Worm (Caenorhabditis elegans) whole organism, early embryonic: ENCODE data around the gene ddr-2.

Source experiments
- B0310.2 ChIP-seq: sonication (generic microtip); optimal IDR thresholded peaks from 2 replicates; lab custom pipeline; 2016; ENCODE audit warnings: mild to moderate bottlenecking, missing genetic modification characterization, missing compliant biosample characterization
- F13C5.2 ChIP-seq: sonication (generic microtip); optimal IDR thresholded peaks from 2 replicates; lab custom pipeline; 2017; ENCODE audit warnings: mild to moderate bottlenecking, missing genetic modification characterization, inconsistent platforms, missing compliant biosample characterization
- aly-1 ChIP-seq: sonication (generic microtip); optimal IDR thresholded peaks from 2 replicates; lab custom pipeline; 2016; ENCODE audit warnings: missing genetic modification characterization, missing compliant biosample characterization
- ama-1 ChIP-seq: fragments of 150-350 bp; optimal IDR thresholded peaks from 2 replicates; lab custom pipeline; 2014
- ceh-13 ChIP-seq: fragments of 200-800 bp; sonication (Bioruptor generic); optimal IDR thresholded peaks from 2 replicates; lab custom pipeline; 2018; ENCODE audit warnings: mild to moderate bottlenecking, missing genetic modification characterization, missing compliant biosample characterization
- ceh-36 ChIP-seq: sonication (generic microtip); optimal IDR thresholded peaks from 2 replicates; lab custom pipeline; 2016; ENCODE audit warnings: missing genetic modification characterization, inconsistent platforms, missing compliant biosample characterization
- ets-7 ChIP-seq: sonication (generic microtip); optimal IDR thresholded peaks from 2 replicates; lab custom pipeline; 2016; ENCODE audit warnings: missing genotype, missing genetic modification characterization, missing compliant biosample characterization
- flt-1 ChIP-seq: fragments of 200-800 bp; sonication (Bioruptor generic); IDR thresholded peaks from 2 replicates; pipeline ENCODE4 v1.3.6; 2022; ENCODE audit warnings: missing genetic modification characterization, missing compliant biosample characterization
- hmbx-1 ChIP-seq: sonication (generic microtip); optimal IDR thresholded peaks from 2 replicates; lab custom pipeline; 2016; ENCODE audit warnings: mild to moderate bottlenecking, missing genetic modification characterization, missing compliant biosample characterization
- hmg-4 ChIP-seq: fragments of 200-800 bp; sonication (Bioruptor generic); optimal IDR thresholded peaks from 2 replicates; lab custom pipeline; 2018; ENCODE audit warnings: mild to moderate bottlenecking, missing genetic modification characterization, missing compliant biosample characterization
- hnd-1 ChIP-seq: sonication (generic microtip); optimal IDR thresholded peaks from 2 replicates; lab custom pipeline; 2016; ENCODE audit warnings: missing genetic modification characterization, missing compliant biosample characterization
- pes-1 ChIP-seq: fragments of 200-800 bp; sonication (Bioruptor generic); IDR thresholded peaks from 2 replicates; pipeline ENCODE4 v1.3.6; 2022; ENCODE audit warnings: missing genetic modification reagents, missing genetic modification characterization, missing compliant biosample characterization
- scrt-1 ChIP-seq: fragments of 200-800 bp; sonication (Bioruptor generic); IDR thresholded peaks from 2 replicates; pipeline ENCODE4 v1.3.6; 2022; ENCODE audit warnings: missing genetic modification characterization, missing compliant biosample characterization
- sea-1 ChIP-seq: fragments of 200-800 bp; sonication (Bioruptor generic); conservative IDR thresholded peaks from 2 replicates; pipeline ENCODE4 v1.3.6; 2022; ENCODE audit warnings: missing genetic modification characterization, missing compliant biosample characterization
- tbx-11 ChIP-seq: fragments of 200-800 bp; sonication (Bioruptor generic); IDR thresholded peaks from 2 replicates; pipeline ENCODE4 v1.3.6; 2022; ENCODE audit warnings: missing genetic modification characterization, missing compliant biosample characterization
- tbx-37 ChIP-seq: fragments of 200-800 bp; sonication (Bioruptor generic); conservative IDR thresholded peaks from 2 replicates; pipeline ENCODE4 v1.3.6; 2022; ENCODE audit warnings: missing genetic modification reagents, missing genetic modification characterization, missing compliant biosample characterization
- tra-4 ChIP-seq: sonication (generic microtip); optimal IDR thresholded peaks from 2 replicates; lab custom pipeline; 2017; ENCODE audit warnings: missing genetic modification characterization, missing compliant biosample characterization

Gene ddr-2

DNA sequence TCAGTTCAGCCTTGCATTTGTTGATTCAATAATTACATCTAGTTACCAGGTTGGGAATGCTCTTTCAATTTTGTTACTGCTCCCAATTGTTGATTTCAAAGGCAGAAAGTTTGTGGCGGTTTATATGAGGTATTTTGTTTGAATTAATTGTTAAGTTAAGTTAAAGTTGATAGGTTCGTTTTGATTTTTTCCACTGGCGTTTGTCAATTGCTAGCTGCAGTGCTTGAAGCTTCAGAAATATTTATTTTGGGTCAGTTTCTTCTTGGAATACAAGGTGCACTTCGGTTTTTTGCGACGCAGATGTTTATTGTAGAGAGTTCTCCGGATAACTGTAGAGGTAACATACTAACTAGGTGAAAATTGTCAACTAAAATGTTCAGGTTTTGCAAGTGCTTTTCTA is 13.3 kb upstream of the ddr-2 start, which contains the start of gene F11D5.5:
TSS of gene F11D5.5 (plus strand) at position 301 of the 400 bp plus-strand sequence.
- TF ChIP-seq tbx-11 (GFP tag; lab: Robert Waterston, UW) (no peak), hmg-4 (GFP tag; lab: Kevin White, UChicago) (no peak), aly-1 (tag; lab: Kevin White, UChicago) (no peak), F13C5.2 (tag; lab: Kevin White, UChicago) (no peak), pes-1 (no peak), hnd-1 (tag; lab: Kevin White, UChicago) (no peak), ets-7 (no peak), sea-1 (GFP tag; lab: Robert Waterston, UW) (no peak)

DNA sequence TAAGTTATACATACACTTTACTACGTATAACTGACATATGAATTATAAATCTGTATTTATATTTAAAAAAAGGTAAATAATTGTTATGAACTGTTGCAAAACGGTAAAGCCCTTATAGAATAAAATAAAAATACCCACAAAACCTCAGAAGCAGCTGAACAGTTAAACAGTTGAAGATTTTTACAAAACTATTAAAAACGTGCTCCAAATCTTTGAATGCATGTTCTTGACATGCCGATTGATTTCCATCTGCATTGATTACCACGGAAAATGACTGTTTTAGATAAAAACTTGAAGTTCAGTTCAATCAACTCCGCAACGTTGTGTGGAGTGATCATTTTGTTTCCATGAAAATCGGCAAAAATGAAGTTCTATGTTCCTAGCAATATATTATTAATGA is 11.0 kb upstream of the ddr-2 start, which contains the start of gene F11D5.7:
TSS of gene F11D5.7 (plus strand) at position 301 of the 400 bp plus-strand sequence.
- TF ChIP-seq scrt-1 (GFP tag; lab: Robert Waterston, UW) (no peak), ama-1 (lab: Kevin White, UChicago) (no peak), tra-4 (no peak), B0310.2 (tag; lab: Kevin White, UChicago) (no peak), F13C5.2 (tag; lab: Kevin White, UChicago) (no peak), hmbx-1 (tag; lab: Kevin White, UChicago) (no peak), tbx-11 (GFP tag; lab: Robert Waterston, UW) (no peak), ceh-13 (GFP tag; lab: Kevin White, UChicago) (no peak)

DNA sequence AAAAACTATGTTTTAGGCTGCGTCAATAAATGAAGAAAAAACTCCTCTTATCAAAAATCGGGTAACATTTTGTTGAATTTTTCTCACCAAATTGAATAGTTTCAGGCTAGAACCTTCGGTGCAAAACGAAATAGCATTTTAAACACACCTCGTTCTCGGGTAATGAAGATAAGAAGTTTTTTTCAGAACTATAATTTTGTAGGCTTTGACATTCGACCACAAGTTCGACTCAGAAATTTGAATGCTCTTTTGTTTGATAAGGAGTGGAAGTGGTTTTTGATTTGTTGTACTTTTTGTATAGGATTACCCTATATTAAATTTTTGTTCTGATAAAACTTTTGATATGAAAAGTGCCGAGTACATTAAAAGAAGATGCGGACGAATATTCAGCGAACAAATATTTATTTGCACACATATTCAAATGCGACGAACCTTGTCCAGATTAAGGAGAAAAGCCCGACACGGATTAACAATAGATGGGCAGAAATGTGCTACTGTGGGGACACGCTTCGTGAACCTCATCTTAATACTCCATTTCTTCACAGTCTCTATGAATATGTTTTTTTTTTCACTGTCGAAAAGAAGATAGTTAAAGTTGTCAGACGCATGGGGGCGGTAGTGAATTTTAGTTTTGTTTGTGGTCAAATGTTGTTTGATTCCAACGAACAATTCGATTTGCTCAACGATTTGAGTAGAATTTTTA is 8.4 kb upstream of the ddr-2 start:
- TF ChIP-seq tbx-11 (GFP tag; lab: Robert Waterston, UW) (no peak), tbx-37 (GFP tag; lab: Robert Waterston, UW) (no peak), hmg-4 (GFP tag; lab: Kevin White, UChicago) (no peak), flt-1 (GFP tag; lab: Robert Waterston, UW) (no peak), scrt-1 (GFP tag; lab: Robert Waterston, UW) (no peak), aly-1 (tag; lab: Kevin White, UChicago) (no peak), ceh-36 (tag; lab: Kevin White, UChicago) (no peak), tra-4 (no peak), hnd-1 (tag; lab: Kevin White, UChicago) (no peak), pes-1 (no peak), F13C5.2 (tag; lab: Kevin White, UChicago) (no peak), ets-7 (no peak), ama-1 (lab: Kevin White, UChicago) (no peak), hmbx-1 (tag; lab: Kevin White, UChicago) (no peak), ceh-13 (GFP tag; lab: Kevin White, UChicago) (no peak), sea-1 (GFP tag; lab: Robert Waterston, UW) (no peak)

DNA sequence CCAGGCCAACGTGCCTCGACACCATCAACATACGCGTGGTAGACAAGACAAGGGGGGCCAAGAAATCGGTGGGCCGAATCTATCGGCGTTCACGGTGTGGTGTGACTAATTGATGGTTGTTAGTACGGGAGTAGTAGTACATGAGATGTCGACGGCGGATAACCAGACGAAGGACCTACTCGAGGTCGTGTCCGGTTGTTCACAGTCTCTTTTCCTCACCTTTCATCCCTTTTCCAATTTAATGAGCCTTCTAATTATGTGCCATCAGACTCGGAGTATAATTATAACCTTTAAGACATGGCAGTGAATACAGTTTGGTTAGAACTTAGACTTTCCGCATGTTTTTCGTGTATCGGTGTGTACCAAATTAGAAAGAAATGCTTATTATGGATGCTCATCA is 4.4 kb upstream of the ddr-2 start:
- TF ChIP-seq scrt-1 (GFP tag; lab: Robert Waterston, UW) (no peak), sea-1 (GFP tag; lab: Robert Waterston, UW) (no peak), tra-4 (no peak), ceh-13 (GFP tag; lab: Kevin White, UChicago) (no peak), F13C5.2 (tag; lab: Kevin White, UChicago) (no peak), B0310.2 (tag; lab: Kevin White, UChicago) (no peak), aly-1 (tag; lab: Kevin White, UChicago) (no peak), hmbx-1 (tag; lab: Kevin White, UChicago) (no peak), ceh-36 (tag; lab: Kevin White, UChicago) (no peak), pes-1 (no peak), hnd-1 (tag; lab: Kevin White, UChicago) (no peak), ets-7 (no peak)

DNA sequence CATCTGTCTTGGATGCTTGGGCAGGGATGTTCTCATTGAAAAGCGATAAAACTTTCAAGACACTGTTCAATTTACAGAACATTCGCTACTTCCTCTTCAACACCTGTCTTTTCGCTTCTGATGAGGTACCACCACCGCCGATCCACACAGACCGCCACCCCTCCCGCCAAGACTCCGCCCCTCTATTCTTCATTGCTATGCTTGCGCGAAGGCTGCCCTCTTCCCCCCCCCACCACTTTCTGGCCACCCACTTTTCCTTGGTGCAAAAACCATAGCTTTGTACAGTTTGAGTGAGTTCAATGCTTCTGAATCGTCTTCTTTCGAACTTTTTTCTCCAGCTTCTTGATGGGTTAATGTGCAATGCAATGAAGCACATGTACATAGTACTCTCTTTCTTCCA is 1.2 kb upstream of the ddr-2 start:
- TF ChIP-seq sea-1 (GFP tag; lab: Robert Waterston, UW) (no peak), F13C5.2 (tag; lab: Kevin White, UChicago) (peak; percentile 21)

DNA sequence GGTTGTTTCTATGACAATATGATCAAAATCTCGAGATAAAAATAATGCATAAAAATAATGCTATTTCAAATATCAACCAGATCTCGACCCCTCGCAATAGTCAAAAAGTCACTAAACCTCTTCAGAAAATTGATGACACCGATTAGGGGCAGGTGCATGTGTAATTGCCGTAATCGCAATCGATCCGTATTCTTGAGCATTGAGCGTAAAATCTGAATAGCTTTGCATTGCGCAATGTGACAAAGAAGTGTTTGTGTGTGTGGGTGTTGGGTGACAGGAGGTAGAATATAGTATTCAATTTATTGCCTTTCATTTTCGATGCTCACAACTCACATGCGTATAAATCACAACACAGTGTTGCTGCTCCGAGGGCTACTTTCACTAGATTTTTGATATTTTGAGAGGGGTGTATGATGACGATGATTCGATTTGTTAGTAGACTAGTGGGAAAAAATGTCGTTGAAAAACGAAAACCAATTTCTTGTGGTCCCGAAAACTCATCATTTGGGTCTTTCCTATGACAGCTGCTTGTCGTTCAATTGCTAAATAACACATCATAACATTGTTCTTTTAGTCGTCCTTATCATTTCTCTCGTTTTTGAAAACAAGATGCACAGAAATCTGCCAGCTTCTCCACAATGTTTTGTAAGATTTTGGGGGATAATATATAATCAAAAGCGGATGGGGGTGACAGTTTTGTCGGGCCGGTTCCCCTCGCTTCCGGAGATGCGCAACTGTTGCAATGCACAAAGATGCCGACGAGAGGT is 960 bp downstream of the ddr-2 start:
- TF ChIP-seq ceh-13 (GFP tag; lab: Kevin White, UChicago) = no peak

DNA sequence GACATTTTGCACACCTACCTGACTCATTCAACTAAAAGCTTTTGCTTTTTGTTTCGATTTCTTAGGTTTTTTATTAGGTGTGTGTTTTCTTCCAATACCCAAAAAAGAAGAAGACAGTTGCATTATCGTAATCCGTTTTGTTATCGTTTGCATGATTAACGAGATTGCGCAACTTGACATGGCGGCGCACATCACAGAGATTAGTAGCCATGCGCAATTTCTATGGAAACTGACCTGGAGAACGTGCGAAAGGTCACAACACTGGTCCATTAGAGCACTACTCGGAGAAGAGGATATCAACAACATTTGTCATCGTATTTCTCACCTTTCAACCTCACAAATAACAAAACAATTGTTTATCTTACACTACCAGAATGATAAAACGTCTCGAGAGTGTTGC is 1.7 kb downstream of the ddr-2 start:
- no peak for TF ChIP-seq ets-7
- TF ChIP-seq hmg-4 (GFP tag; lab: Kevin White, UChicago) = no peak
- no peak for TF ChIP-seq sea-1 (GFP tag; lab: Robert Waterston, UW)
- no peak for TF ChIP-seq F13C5.2 (tag; lab: Kevin White, UChicago)
- TF ChIP-seq ceh-36 (tag; lab: Kevin White, UChicago) = peak; percentile 17
- TF ChIP-seq tra-4 = no peak
- no peak for TF ChIP-seq pes-1

DNA sequence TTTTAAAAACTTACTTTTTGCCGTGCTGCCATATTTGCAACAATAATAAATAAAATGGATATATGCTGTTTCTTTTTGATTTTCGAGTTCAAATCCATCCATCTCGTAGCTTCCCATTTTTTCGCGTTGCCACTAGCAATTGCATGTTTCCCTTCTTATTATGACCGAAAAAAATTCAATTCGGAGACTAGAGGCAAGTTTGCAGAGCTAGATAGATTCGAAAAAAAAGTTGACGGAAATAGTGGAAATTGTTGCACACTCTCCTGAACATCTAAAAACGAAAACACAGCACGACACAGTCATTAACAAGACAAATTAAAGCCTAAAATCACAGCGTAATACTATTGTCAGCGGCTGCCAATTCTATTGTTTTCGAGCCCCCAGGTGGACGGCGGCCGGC is 11.1 kb downstream of the ddr-2 start, which contains the start of gene F11D5.6:
TSS of gene F11D5.6 (minus strand) at position 101 of the 400 bp plus-strand sequence.
- TF ChIP-seq flt-1 (GFP tag; lab: Robert Waterston, UW) (no peak), F13C5.2 (tag; lab: Kevin White, UChicago) (no peak)
